Fruit fly (Drosophila melanogaster) whole organism, pupa: ENCODE results near the gene CG18754.

Experiments
- CG13204 ChIP-seq: fragments of 200-800 bp; sonication (Bioruptor generic); optimal IDR thresholded peaks from 2 replicates; lab custom pipeline; 2018; ENCODE audit warnings: missing biosample characterization, mild to moderate bottlenecking, missing genetic modification characterization, moderate library complexity
- CG17806 ChIP-seq: fragments of 200-800 bp; sonication (Bioruptor generic); optimal IDR thresholded peaks from 2 replicates; lab custom pipeline; 2018; ENCODE audit warnings: missing biosample characterization, mild to moderate bottlenecking, missing genetic modification characterization, moderate library complexity
- CG8159 ChIP-seq: fragments of 200-800 bp; sonication (Bioruptor generic); optimal IDR thresholded peaks from 3 replicates; lab custom pipeline; 2018; ENCODE audit warnings: missing biosample characterization, mild to moderate bottlenecking, missing genetic modification characterization, moderate library complexity
- CG8301 ChIP-seq: fragments of 200-800 bp; sonication (Bioruptor generic); optimal IDR thresholded peaks from 2 replicates; lab custom pipeline; 2018; ENCODE audit warnings: missing biosample characterization, mild to moderate bottlenecking, missing genetic modification characterization
- CG9948 ChIP-seq: fragments of 200-800 bp; sonication (Bioruptor generic); optimal IDR thresholded peaks from 2 replicates; lab custom pipeline; 2018; ENCODE audit warnings: missing biosample characterization, mild to moderate bottlenecking, missing genetic modification characterization, moderate library complexity
- Pif1B ChIP-seq: fragments of 200-800 bp; sonication (Bioruptor generic); optimal IDR thresholded peaks from 3 replicates; lab custom pipeline; 2016; ENCODE audit warnings: missing biosample characterization, missing genetic modification characterization

- TF ChIP-seq CG8159 (tag; lab: Kevin White, UChicago), result no peak
- TF ChIP-seq CG8301 (tag; lab: Kevin White, UChicago), result no peak
- TF ChIP-seq CG9948 (tag; lab: Kevin White, UChicago), result no peak
- no peak for TF ChIP-seq Pif1B (GFP tag; lab: Kevin White, UChicago)
- no peak for TF ChIP-seq CG17806
- no peak for TF ChIP-seq CG13204 (GFP tag; lab: Kevin White, UChicago)
Observed at dm6 chr3R:23724843-23725506, 41.1 kb downstream of the CG18754 start.
